Worm (Caenorhabditis elegans) whole organism, dauer: ENCODE results near the gene F47E1.20.

ENCODE experiments used
- unc-62 ChIP-seq: sonication (generic microtip); optimal IDR thresholded peaks from 2 replicates; lab custom pipeline; 2017; ENCODE audit warnings: missing biosample characterization, missing genetic modification reagents, missing genetic modification characterization

Gene F47E1.20

DNA sequence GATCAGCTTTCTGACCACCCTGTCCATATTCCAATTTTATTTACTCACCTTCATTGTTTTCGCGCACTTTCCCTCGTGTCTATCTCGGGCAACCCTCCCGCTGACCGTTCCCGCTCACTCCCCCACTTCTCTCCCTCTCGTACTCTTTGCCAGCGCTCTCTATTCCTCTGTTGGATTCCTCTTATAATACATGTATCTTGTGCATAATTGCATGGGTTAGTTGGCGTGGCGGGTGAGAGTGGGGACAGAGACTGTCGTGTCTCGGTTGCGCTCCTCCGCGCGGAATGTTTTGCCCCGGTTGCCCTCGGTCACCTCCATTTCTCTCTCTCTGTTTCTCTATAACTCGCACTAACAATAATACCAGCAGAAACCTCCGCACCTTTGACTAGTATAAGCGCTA lies 53.4 kb downstream of the F47E1.20 start:
- no peak for TF ChIP-seq unc-62 (GFP tag; lab: Kevin White, UChicago)

DNA sequence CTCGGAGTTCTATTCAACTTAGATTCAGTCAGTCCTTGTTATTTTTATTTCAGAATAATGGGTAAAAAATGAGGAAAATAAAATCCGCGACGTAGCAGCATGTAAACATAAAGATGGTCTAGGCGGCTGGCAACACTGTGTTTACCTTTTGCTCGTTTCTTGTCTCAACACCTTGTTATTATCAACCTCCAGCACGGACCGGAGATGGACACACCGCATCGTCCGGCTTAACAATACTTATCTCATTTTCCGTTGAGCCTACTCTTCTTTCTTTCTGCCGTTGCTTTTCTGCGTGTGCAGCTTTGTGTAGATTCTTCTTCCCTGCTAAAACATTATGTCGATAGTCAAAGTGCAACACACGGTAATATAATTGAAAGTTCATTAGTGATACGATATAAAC lies 54.3 kb downstream of the F47E1.20 start:
- no peak for TF ChIP-seq unc-62 (GFP tag; lab: Kevin White, UChicago)

- TF ChIP-seq unc-62 (GFP tag; lab: Kevin White, UChicago) = no peak
Observed at ce11 chrX:9103584-9103983, 54.8 kb downstream of the F47E1.20 start.

DNA sequence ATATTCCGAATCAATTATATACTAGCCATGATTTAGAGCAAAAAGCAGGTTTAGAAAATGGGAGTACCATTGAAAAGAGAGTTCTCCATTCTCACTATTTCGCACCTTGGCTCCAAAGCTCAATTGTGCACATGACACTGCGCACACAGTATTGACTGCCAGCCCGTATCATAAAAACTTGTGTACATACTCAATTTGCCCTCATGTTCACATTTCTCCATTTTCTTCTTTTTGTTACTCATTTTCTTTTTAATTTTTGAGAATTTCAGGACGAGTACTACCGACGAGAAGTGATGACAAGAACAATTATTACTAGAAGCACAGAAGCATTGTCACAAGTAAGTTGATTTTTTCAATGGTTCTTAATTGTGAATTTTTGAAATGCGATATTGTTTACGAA lies 55.6 kb downstream of the F47E1.20 start:
- no peak for TF ChIP-seq unc-62 (GFP tag; lab: Kevin White, UChicago)
